Worm (Caenorhabditis elegans): ENCODE measurements around the gene col-140.

DNA sequence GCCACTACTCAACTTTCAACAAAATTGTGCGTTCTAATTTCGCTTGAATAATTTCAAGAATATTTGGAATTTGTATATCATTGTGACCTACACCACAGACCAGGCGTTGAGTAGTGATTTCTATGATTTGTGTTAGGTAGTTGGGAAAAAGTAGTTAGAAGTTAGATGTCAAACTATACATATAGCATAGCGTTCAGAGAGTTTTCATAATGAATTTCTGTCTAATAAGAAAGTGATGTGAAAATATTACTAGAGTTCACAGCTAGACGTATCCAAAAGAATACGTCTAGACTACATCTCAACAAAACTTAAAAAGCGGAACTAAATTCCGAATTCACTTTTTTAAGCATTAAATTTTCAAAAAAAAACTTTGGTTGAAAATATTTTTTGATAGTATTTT is 1.2 kb downstream of the col-140 start:
- TF ChIP-seq nhr-76 (tag; optimal IDR thresholded peaks at IDR 0.05) (no peak), blmp-1 (tag; optimal IDR thresholded peaks at IDR 0.05) (no peak), pha-4 (tag; optimal IDR thresholded peaks at IDR 0.05) (no peak), nhr-237 (tag; optimal IDR thresholded peaks at IDR 0.05) (no peak), ztf-11 (tag; optimal IDR thresholded peaks at IDR 0.05) (no peak), lin-13 (tag; optimal IDR thresholded peaks at IDR 0.05) (no peak), ces-1 (GFP tag; optimal IDR thresholded peaks at IDR 0.05) (no peak), nhr-2 (tag; optimal IDR thresholded peaks at IDR 0.05) (no peak), lin-32 (GFP tag; optimal IDR thresholded peaks at IDR 0.05) (no peak)

Measured in whole organism, mixed stage, embryonic.